Worm (Caenorhabditis elegans): ENCODE results near the gene drd-50.

drd-50 gene

DNA sequence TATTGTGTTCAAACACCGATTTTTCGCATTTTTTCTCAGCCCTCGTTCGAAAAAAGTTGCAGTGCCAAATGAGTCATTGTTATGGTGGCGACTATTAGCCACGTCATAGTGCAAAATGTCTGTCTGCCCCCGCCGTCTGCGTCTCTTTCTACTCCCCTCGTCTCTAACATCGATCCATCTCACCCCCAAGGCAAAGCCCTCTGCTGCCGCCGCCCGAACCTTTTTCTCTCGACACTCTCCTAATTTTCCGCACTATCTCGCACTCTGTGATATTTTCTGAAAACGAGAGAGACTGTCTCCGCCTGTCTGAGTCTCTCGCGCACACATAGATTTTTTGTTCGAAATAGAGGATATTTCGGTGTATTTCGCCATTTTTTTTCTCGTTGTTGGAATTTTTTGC lies 24.4 kb upstream of the drd-50 start (continued):
- TF ChIP-seq ceh-20 (GFP tag; IDR thresholded peaks at IDR 0.05), result peak; percentile 63; the same call in 1 of the 2 replicates
- TF ChIP-seq php-3 (GFP tag; IDR thresholded peaks at IDR 0.05), result no peak
- TF ChIP-seq mep-1 (tag; optimal IDR thresholded peaks at IDR 0.05), result peak; percentile 75
- no peak for TF ChIP-seq nhr-25 (tag; optimal IDR thresholded peaks at IDR 0.05; ENCODE audit: borderline replicate concordance, insufficient read depth)
- TF ChIP-seq Y48G9A.11 (GFP tag; IDR thresholded peaks at IDR 0.05), result no peak
- TF ChIP-seq attf-4 (tag; optimal IDR thresholded peaks at IDR 0.05), result no peak
- TF ChIP-seq aha-1 (tag), result peak; percentile 94
- TF ChIP-seq nhr-6 (tag; optimal IDR thresholded peaks at IDR 0.05), result peak; percentile 18
- TF ChIP-seq R02D3.7 (tag; optimal IDR thresholded peaks at IDR 0.05), result no peak
- TF ChIP-seq dmd-8 (GFP tag; IDR thresholded peaks at IDR 0.05), result no peak
- TF ChIP-seq nhr-77 (tag; optimal IDR thresholded peaks at IDR 0.05), result peak; percentile 12
- TF ChIP-seq daf-8 (GFP tag; IDR thresholded peaks at IDR 0.05), result no peak
- TF ChIP-seq cey-2 (tag; optimal IDR thresholded peaks at IDR 0.05; ENCODE audit: borderline replicate concordance, insufficient read depth), result no peak
- TF ChIP-seq snpc-1.2 (GFP tag; IDR thresholded peaks at IDR 0.05), result no peak
- no peak for TF ChIP-seq zag-1 (tag; optimal IDR thresholded peaks at IDR 0.05)
- TF ChIP-seq dmd-6 (GFP tag; IDR thresholded peaks at IDR 0.05), result peak; percentile 75
- peak; percentile 46; the same call in 1 of the 2 replicates for TF ChIP-seq egl-43 (GFP tag; IDR thresholded peaks at IDR 0.05)
- TF ChIP-seq mdl-1 (tag; optimal IDR thresholded peaks at IDR 0.05), result peak in 1 of 2 experiments; percentile 59
- TF ChIP-seq madf-9 (GFP tag; conservative IDR thresholded peaks at IDR 0.05), result 0 out of 2 replicates have a peak, but pooled peaks have one; percentile 14
- TF ChIP-seq mes-2 (tag; optimal IDR thresholded peaks at IDR 0.05; ENCODE audit: poor library complexity, severe bottlenecking), result peak; percentile 72
- TF ChIP-seq dve-1 (tag; optimal IDR thresholded peaks at IDR 0.05; ENCODE audit: insufficient read depth), result peak; percentile 89
- no peak for TF ChIP-seq ZK337.2 (GFP tag; IDR thresholded peaks at IDR 0.05)
- TF ChIP-seq mxl-2 (GFP tag; conservative IDR thresholded peaks at IDR 0.05), result no peak
- no peak for TF ChIP-seq nhr-42 (GFP tag; IDR thresholded peaks at IDR 0.05)
- no peak for TF ChIP-seq mxl-3 (GFP tag; optimal IDR thresholded peaks at IDR 0.05)
- TF ChIP-seq ztf-11 (tag; optimal IDR thresholded peaks at IDR 0.05), result no peak
- TF ChIP-seq lin-39 (tag; optimal IDR thresholded peaks at IDR 0.05), result no peak
- TF ChIP-seq lin-1 (GFP tag; IDR thresholded peaks at IDR 0.05), result no peak

DNA sequence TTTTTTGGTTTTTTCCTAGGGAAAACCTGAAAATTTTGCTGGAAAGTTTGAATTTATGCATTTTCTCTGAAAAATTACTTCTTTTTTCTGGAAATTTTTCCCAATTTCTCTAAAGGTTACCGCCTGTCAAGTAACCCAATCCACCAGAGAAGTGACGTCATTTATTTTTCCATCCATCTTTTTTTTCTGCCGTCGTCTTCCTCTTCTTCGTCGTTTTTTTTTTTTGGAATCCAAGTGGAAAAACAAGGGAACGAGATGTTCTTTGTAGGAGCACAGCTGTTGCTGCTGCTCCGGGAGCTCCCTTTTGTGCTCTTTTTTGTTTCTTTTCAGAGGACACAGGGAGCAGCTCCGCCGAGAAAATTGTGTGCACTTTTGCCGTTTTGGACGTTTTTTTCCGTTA lies 23.2 kb upstream of the drd-50 start:
- no peak for TF ChIP-seq nhr-48 (tag; optimal IDR thresholded peaks at IDR 0.05)
- peak in 1 of 2 experiments; percentile 12 for TF ChIP-seq lsy-2 (tag; optimal IDR thresholded peaks at IDR 0.05)
- TF ChIP-seq madf-9 (GFP tag; conservative IDR thresholded peaks at IDR 0.05), result no peak
- TF ChIP-seq ceh-20 (GFP tag; IDR thresholded peaks at IDR 0.05), result 0 out of 2 replicates have a peak, but pooled peaks have one; percentile 20
- TF ChIP-seq snpc-1.2 (GFP tag; IDR thresholded peaks at IDR 0.05), result no peak
- no peak for TF ChIP-seq madf-5 (GFP tag; IDR thresholded peaks at IDR 0.05)
- peak; percentile 86 for TF ChIP-seq aha-1 (tag)
- peak; percentile 16 for TF ChIP-seq hlh-11 (tag; optimal IDR thresholded peaks at IDR 0.05)
- peak in 1 of 2 experiments; percentile 69 for TF ChIP-seq daf-16 (GFP tag; optimal IDR thresholded peaks at IDR 0.05)
- no peak for TF ChIP-seq daf-16 (tag; optimal IDR thresholded peaks at IDR 0.05)
- TF ChIP-seq F26F4.8 (GFP tag; conservative IDR thresholded peaks at IDR 0.05), result no peak
- TF ChIP-seq T26A8.4 (GFP tag; IDR thresholded peaks at IDR 0.05), result no peak
- no peak for TF ChIP-seq lin-29 (GFP tag; IDR thresholded peaks at IDR 0.05)
- no peak for TF ChIP-seq tra-1 (GFP tag; IDR thresholded peaks at IDR 0.05)
- TF ChIP-seq fkh-10 (GFP tag; optimal IDR thresholded peaks at IDR 0.05), result no peak
- TF ChIP-seq mes-2 (tag; optimal IDR thresholded peaks at IDR 0.05; ENCODE audit: poor library complexity, severe bottlenecking), result peak; percentile 1
- TF ChIP-seq hlh-30 (tag; optimal IDR thresholded peaks at IDR 0.05; ENCODE audit: insufficient read depth), result no peak
- no peak for TF ChIP-seq F44E2.7 (GFP tag; IDR thresholded peaks at IDR 0.05)
- no peak for TF ChIP-seq nhr-102 (tag; optimal IDR thresholded peaks at IDR 0.05)

Measured in whole organism, L4 larva.